Worm (Caenorhabditis elegans) whole organism, young adult: Measurements from ENCODE around the gene ZK1058.3.

Experiments used
- B0019.2 ChIP-seq: fragments of 200-800 bp; sonication (Bioruptor generic); conservative IDR thresholded peaks from 2 replicates; pipeline ENCODE4 v1.3.6; 2022; ENCODE audit warnings: missing genetic modification reagents, missing genetic modification characterization, missing compliant biosample characterization
- B0336.3 ChIP-seq: fragments of 200-800 bp; sonication (Bioruptor generic); IDR thresholded peaks from 2 replicates; pipeline ENCODE4 v1.3.6; 2022; ENCODE audit warnings: missing genetic modification characterization, missing compliant biosample characterization
- F22D6.2 ChIP-seq: sonication (generic microtip); optimal IDR thresholded peaks from 2 replicates; lab custom pipeline; 2016; ENCODE audit warnings: mild to moderate bottlenecking, missing genetic modification characterization, missing compliant biosample characterization
- F52B5.7 ChIP-seq: sonication (generic microtip); optimal IDR thresholded peaks from 2 replicates; lab custom pipeline; 2016; ENCODE audit warnings: mild to moderate bottlenecking, missing genetic modification characterization, missing compliant biosample characterization
- F55B11.4 ChIP-seq: sonication (generic microtip); optimal IDR thresholded peaks from 2 replicates; lab custom pipeline; 2016; ENCODE audit warnings: missing compliant biosample characterization, missing genetic modification characterization, borderline replicate concordance; ENCODE audit not compliant: insufficient read depth
- Y53F4B.3 ChIP-seq: fragments of 200-800 bp; sonication (Bioruptor generic); IDR thresholded peaks from 2 replicates; pipeline ENCODE4 v1.3.6; 2022; ENCODE audit warnings: missing genetic modification reagents, missing genetic modification characterization, missing compliant biosample characterization
- Y53G8AR.9 ChIP-seq: fragments of 200-800 bp; sonication (Bioruptor generic); conservative IDR thresholded peaks from 2 replicates; pipeline ENCODE4 v1.3.6; 2022; ENCODE audit warnings: missing genetic modification reagents, missing genetic modification characterization, missing compliant biosample characterization
- Y95B8A.8 ChIP-seq: fragments of 200-800 bp; sonication (Bioruptor generic); IDR thresholded peaks from 2 replicates; pipeline ENCODE4 v1.3.6; 2022; ENCODE audit warnings: missing genetic modification reagents, missing genetic modification characterization, missing compliant biosample characterization
- ZK185.1 ChIP-seq: sonication (generic microtip); optimal IDR thresholded peaks from 2 replicates; lab custom pipeline; 2016; ENCODE audit warnings: mild to moderate bottlenecking, missing genetic modification characterization, missing compliant biosample characterization; ENCODE audit not compliant: poor library complexity, severe bottlenecking
- attf-5 ChIP-seq: fragments of 200-800 bp; sonication (Bioruptor generic); optimal IDR thresholded peaks from 2 replicates; lab custom pipeline; 2018; ENCODE audit warnings: mild to moderate bottlenecking, missing genetic modification characterization, missing compliant biosample characterization
- bed-2 ChIP-seq: fragments of 200-800 bp; sonication (Bioruptor generic); IDR thresholded peaks from 2 replicates; pipeline ENCODE4 v1.3.6; 2022; ENCODE audit warnings: missing genetic modification reagents, missing genetic modification characterization, missing compliant biosample characterization
- cebp-1 ChIP-seq, 2 experiments: fragments of 200-800 bp in 1 of 2; sonication (Bioruptor generic) in 1 of 2; sonication (generic microtip) in 1 of 2; IDR thresholded peaks in 1 of 2; optimal IDR thresholded peaks in 1 of 2; 2 replicates each; pipeline versions ENCODE4 v1.3.6 to Lab custom; 2017 to 2022; ENCODE audit warnings: missing compliant biosample characterization in 2 of 2, missing genetic modification characterization in 2 of 2, mild to moderate bottlenecking in 1 of 2, missing genetic modification reagents in 1 of 2, moderate library complexity in 1 of 2
- cebp-2 ChIP-seq: fragments of 200-800 bp; sonication (Bioruptor generic); IDR thresholded peaks from 2 replicates; pipeline ENCODE4 v1.3.6; 2022; ENCODE audit warnings: missing genetic modification characterization, missing compliant biosample characterization
- ceh-100 ChIP-seq: fragments of 200-800 bp; sonication (Bioruptor generic); IDR thresholded peaks from 2 replicates; pipeline ENCODE4 v1.3.6; 2022; ENCODE audit warnings: missing genetic modification reagents, missing genetic modification characterization, missing compliant biosample characterization
- chd-7 ChIP-seq: sonication (generic microtip); optimal IDR thresholded peaks from 2 replicates; lab custom pipeline; 2016; ENCODE audit warnings: mild to moderate bottlenecking, missing genetic modification characterization, moderate library complexity, missing compliant biosample characterization
- egl-44 ChIP-seq: fragments of 200-800 bp; sonication (Bioruptor generic); IDR thresholded peaks from 2 replicates; pipeline ENCODE4 v1.3.6; 2022; ENCODE audit warnings: missing genetic modification reagents, missing genetic modification characterization, missing compliant biosample characterization
- hrde-1 ChIP-seq: sonication (generic microtip); optimal IDR thresholded peaks from 2 replicates; lab custom pipeline; 2016; ENCODE audit warnings: missing genetic modification characterization, mild to moderate bottlenecking, missing compliant biosample characterization, moderate library complexity, missing genotype, missing genetic modification reagents, borderline replicate concordance
- hsf-1 ChIP-seq: fragments of 200-800 bp; sonication (Bioruptor generic); IDR thresholded peaks from 2 replicates; pipeline ENCODE4 v1.3.6; 2022; ENCODE audit warnings: missing genetic modification reagents, missing genetic modification characterization, missing compliant biosample characterization
- let-607 ChIP-seq, 2 experiments: fragments of 200-800 bp in 1 of 2; sonication (Bioruptor generic) in 1 of 2; sonication (generic microtip) in 1 of 2; optimal IDR thresholded peaks; 2 replicates each; lab custom pipeline; 2016 to 2018; ENCODE audit warnings: mild to moderate bottlenecking in 2 of 2, missing compliant biosample characterization in 2 of 2, missing genetic modification characterization in 2 of 2, moderate library complexity in 2 of 2, missing genotype in 1 of 2
- lin-40 ChIP-seq: sonication (generic microtip); optimal IDR thresholded peaks from 2 replicates; lab custom pipeline; 2016; ENCODE audit warnings: missing genetic modification characterization, mild to moderate bottlenecking, missing compliant biosample characterization, missing genotype, missing genetic modification reagents
- madf-6 ChIP-seq: fragments of 200-800 bp; sonication (Bioruptor generic); IDR thresholded peaks from 2 replicates; pipeline ENCODE4 v1.3.6; 2022; ENCODE audit warnings: missing genetic modification reagents, missing genetic modification characterization, missing compliant biosample characterization
- nfyb-1 ChIP-seq: fragments of 200-800 bp; sonication (Bioruptor generic); IDR thresholded peaks from 2 replicates; pipeline ENCODE4 v1.3.6; 2022; ENCODE audit warnings: missing genetic modification reagents, missing genetic modification characterization, missing compliant biosample characterization
- nhr-120 ChIP-seq: fragments of 200-800 bp; sonication (Bioruptor generic); IDR thresholded peaks from 2 replicates; pipeline ENCODE4 v1.3.6; 2022; ENCODE audit warnings: missing genetic modification characterization, missing compliant biosample characterization
- nhr-179 ChIP-seq: sonication (generic microtip); optimal IDR thresholded peaks from 2 replicates; lab custom pipeline; 2016; ENCODE audit warnings: mild to moderate bottlenecking, missing genetic modification characterization, missing compliant biosample characterization
- nhr-80 ChIP-seq: sonication (generic microtip); optimal IDR thresholded peaks from 2 replicates; lab custom pipeline; 2016; ENCODE audit warnings: missing genetic modification characterization, missing compliant biosample characterization
- pha-4 ChIP-seq: fragments of 150-350 bp; sonication (generic microtip); optimal IDR thresholded peaks from 2 replicates; lab custom pipeline; 2014; ENCODE audit warnings: missing biosample characterization, missing genetic modification reagents, missing genetic modification characterization
- rcor-1 ChIP-seq: fragments of 200-800 bp; sonication (Bioruptor generic); IDR thresholded peaks from 2 replicates; pipeline ENCODE4 v1.3.6; 2022; ENCODE audit warnings: missing genetic modification reagents, missing genetic modification characterization, missing compliant biosample characterization
- rec-8 ChIP-seq, 2 experiments: sonication (generic microtip); optimal IDR thresholded peaks; 2 replicates each; lab custom pipeline; 2016; ENCODE audit warnings: mild to moderate bottlenecking in 2 of 2, missing genetic modification characterization in 2 of 2, missing genetic modification reagents in 2 of 2, missing genotype in 2 of 2, missing biosample characterization in 1 of 2, missing compliant biosample characterization in 1 of 2, moderate library complexity in 1 of 2
- snpc-1.1 ChIP-seq: sonication (generic microtip); optimal IDR thresholded peaks from 2 replicates; lab custom pipeline; 2017; ENCODE audit warnings: missing genetic modification characterization, mild to moderate bottlenecking, missing compliant biosample characterization, antibody characterized with exemption, moderate library complexity, missing genotype, missing genetic modification reagents; ENCODE audit not compliant: insufficient read depth
- snpc-4 ChIP-seq, 5 experiments: fragments of 150-350 bp in 1 of 5; sonication (generic microtip) in 4 of 5; optimal IDR thresholded peaks; 2 replicates each; lab custom pipeline; 2014 to 2018; ENCODE audit warnings: missing genetic modification characterization in 5 of 5, missing biosample characterization in 3 of 5, antibody characterized with exemption in 2 of 5, mild to moderate bottlenecking in 2 of 5, missing compliant biosample characterization in 2 of 5, missing genotype in 2 of 5, moderate library complexity in 2 of 5, missing genetic modification reagents in 1 of 5
- ztf-25 ChIP-seq: fragments of 200-800 bp; sonication (Bioruptor generic); IDR thresholded peaks from 2 replicates; pipeline ENCODE4 v1.3.6; 2022; ENCODE audit warnings: missing genetic modification reagents, missing genetic modification characterization, missing compliant biosample characterization

Gene ZK1058.3

DNA sequence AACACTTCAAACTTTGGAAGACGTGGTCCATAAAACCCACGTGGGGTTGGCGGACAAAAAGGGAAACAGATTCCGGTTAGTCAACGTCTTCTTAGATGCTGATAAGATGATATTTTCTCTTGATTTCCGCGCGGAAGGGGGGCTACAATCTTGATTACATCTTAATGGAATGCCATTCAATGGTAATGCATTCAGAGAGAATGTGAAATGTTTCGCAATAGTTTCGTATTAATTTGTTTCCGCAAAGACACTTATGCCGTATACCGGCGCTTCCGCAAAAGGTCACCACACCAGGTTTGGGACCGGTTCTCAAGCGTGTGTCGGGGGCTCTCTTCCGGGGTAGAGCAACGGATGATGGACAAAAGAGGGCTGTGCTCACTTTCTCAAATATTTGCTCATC is 44.2 kb upstream of the ZK1058.3 start (continued):
- TF ChIP-seq ztf-25 (GFP tag; lab: Robert Waterston, UW): 0 out of 2 replicates have a peak, but pooled peaks have one; percentile 49
- TF ChIP-seq hsf-1: 0 out of 2 replicates have a peak, but pooled peaks have one; percentile 14
- TF ChIP-seq rcor-1: no peak
- TF ChIP-seq, all 124 proteins: peak for 3

DNA sequence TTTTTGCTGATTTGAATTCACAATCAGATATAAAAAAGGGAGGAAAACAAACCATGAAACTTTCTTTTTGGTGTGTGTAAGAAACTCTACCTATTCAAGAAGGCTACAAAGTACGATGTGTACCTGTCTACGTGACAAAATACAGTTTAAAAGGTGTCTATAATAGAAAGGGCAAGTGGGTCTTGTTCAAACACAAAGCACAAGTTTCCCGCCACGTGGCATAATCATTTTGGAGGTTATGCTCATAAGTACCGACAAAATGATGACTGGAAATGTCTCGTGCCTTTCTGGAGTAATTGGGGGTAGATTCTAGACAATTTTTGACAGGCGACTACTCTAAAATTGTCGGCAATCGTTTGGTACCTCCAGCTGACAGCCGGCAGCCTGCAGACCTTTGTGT is 43.8 kb upstream of the ZK1058.3 start:
- TF ChIP-seq nhr-80 (peak; percentile 40), B0019.2 (GFP tag; lab: Robert Waterston, UW) (no peak), egl-44 (0 out of 2 replicates have a peak, but pooled peaks have one; percentile 14), let-607 (tag; optimal IDR thresholded peaks at IDR 0.05; lab: Kevin White, UChicago) (peak; percentile 47 to 82), Y53G8AR.9 (GFP tag; lab: Robert Waterston, UW) (0 out of 2 replicates have a peak, but pooled peaks have one; percentile 26), ceh-100 (GFP tag; lab: Robert Waterston, UW) (no peak)

- no peak for TF ChIP-seq rcor-1
- TF ChIP-seq chd-7 (tag; lab: Kevin White, UChicago): peak; percentile 36
- TF ChIP-seq Y95B8A.8 (GFP tag; lab: Robert Waterston, UW): no peak
- no peak for TF ChIP-seq F55B11.4 (tag; lab: Kevin White, UChicago)
- no peak for TF ChIP-seq F22D6.2 (tag; lab: Kevin White, UChicago)
- 0 out of 2 replicates have a peak, but pooled peaks have one; percentile 53 for TF ChIP-seq egl-44
- TF ChIP-seq nhr-80: peak; percentile 9
- TF ChIP-seq B0019.2 (GFP tag; lab: Robert Waterston, UW): no peak
- TF ChIP-seq lin-40 (tag; lab: Kevin White, UChicago): peak; percentile 22
- no peak for TF ChIP-seq bed-2 (GFP tag; lab: Robert Waterston, UW)
- TF ChIP-seq rec-8 (tag; optimal IDR thresholded peaks at IDR 0.05; lab: Kevin White, UChicago): no peak
- TF ChIP-seq hrde-1 (tag; lab: Kevin White, UChicago): no peak
- TF ChIP-seq cebp-1 (GFP tag; IDR thresholded peaks at IDR 0.05; lab: Robert Waterston, UW): peak; percentile 18; the same call in 1 of the 2 replicates
- TF ChIP-seq cebp-1 (tag; optimal IDR thresholded peaks at IDR 0.05; lab: Kevin White, UChicago): peak; percentile 60
- TF ChIP-seq ZK185.1: peak; percentile 6
- TF ChIP-seq nhr-120 (GFP tag; lab: Robert Waterston, UW): no peak
- TF ChIP-seq nfyb-1 (GFP tag; lab: Robert Waterston, UW): peak; percentile 48; the same call in 1 of the 2 replicates
- no peak for TF ChIP-seq B0336.3 (GFP tag; lab: Robert Waterston, UW)
- TF ChIP-seq attf-5 (GFP tag; lab: Kevin White, UChicago): no peak
- TF ChIP-seq Y53F4B.3 (GFP tag; lab: Robert Waterston, UW): no peak
- no peak for TF ChIP-seq snpc-1.1 (tag; lab: Kevin White, UChicago)
- peak; percentile 32 for TF ChIP-seq pha-4 (tag; lab: Kevin White, UChicago)
Measured at ce11 chrIII:3875608-3876007, 43.1 kb upstream of the ZK1058.3 start.

ce11 chrIII:3876197-3876897 is 42.3 kb upstream of the ZK1058.3 start:
- TF ChIP-seq snpc-4 (GFP tag; optimal IDR thresholded peaks at IDR 0.05; lab: Kevin White, UChicago): no peak
- TF ChIP-seq snpc-4 (tag; optimal IDR thresholded peaks at IDR 0.05; lab: Kevin White, UChicago): no peak
- TF ChIP-seq nhr-80: peak; percentile 9
- TF ChIP-seq cebp-2 (GFP tag; lab: Robert Waterston, UW): 0 out of 2 replicates have a peak, but pooled peaks have one; percentile 34
- TF ChIP-seq egl-44: no peak
- TF ChIP-seq madf-6: no peak
- TF ChIP-seq F52B5.7 (tag; lab: Kevin White, UChicago): no peak
- no peak for TF ChIP-seq nhr-179 (tag; lab: Kevin White, UChicago)
